Fruit fly (Drosophila melanogaster): ENCODE measurements around the gene wrm1.
A peak's percentile ranks its signal among the peaks of the same experiment; 100 is the strongest.

The wrm1 gene

DNA sequence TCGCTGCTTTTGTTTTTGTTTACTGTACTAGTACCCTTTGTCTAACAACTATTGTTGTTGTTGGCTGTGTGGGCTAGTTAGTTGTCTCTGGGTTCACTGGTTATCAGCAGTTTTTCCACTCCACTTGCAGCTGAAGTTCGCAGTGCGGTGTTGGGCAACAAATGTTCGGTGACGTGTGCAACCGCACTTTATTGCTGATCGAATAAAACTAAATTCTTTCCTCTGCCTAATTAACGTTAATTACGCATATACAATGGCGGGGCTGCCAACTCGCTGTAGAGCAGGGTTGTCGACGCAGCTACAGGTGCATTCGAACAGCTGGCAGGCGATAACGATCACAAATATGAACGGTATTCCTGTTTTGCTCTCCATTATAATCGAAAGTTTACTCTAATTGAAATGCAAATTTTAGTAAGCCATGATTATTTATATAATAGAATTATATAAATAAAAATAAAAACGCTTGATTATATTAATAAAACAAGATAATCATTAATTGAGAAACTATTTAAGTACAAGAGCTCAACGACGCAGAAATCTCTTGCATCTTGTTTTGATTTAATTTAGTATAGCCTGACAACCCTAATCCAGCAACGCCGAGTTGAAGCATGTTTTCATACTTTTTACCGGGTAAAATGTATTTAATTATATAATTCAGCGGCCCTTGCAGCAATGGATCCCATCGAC is 6.3 kb downstream of the wrm1 start, which contains the start of the genes mrva, CG42307 and mus312 (continued):
- peak; percentile 68 for TF ChIP-seq CG16815 (GFP tag; optimal IDR thresholded peaks at IDR 0.05)
- no peak for TF ChIP-seq corto (GFP tag; optimal IDR thresholded peaks at IDR 0.05)
- TF ChIP-seq unc-4 (GFP tag; IDR thresholded peaks at IDR 0.05; ENCODE audit: partially characterized antibody): peak; percentile 46
- no peak for TF ChIP-seq crol (GFP tag; IDR thresholded peaks at IDR 0.05)
- TF ChIP-seq dpn (GFP tag; optimal IDR thresholded peaks at IDR 0.05): peak; percentile 24 to 87
- peak; percentile 33 for TF ChIP-seq ems (GFP tag; optimal IDR thresholded peaks at IDR 0.05)
- no peak for TF ChIP-seq ham (GFP tag; IDR thresholded peaks at IDR 0.05)
- peak; percentile 52 for TF ChIP-seq CG13287 (GFP tag; IDR thresholded peaks at IDR 0.05; ENCODE audit: partially characterized antibody)
- peak; percentile 54 for TF ChIP-seq schlank (tag; optimal IDR thresholded peaks at IDR 0.05)
- peak; percentile 91 for TF ChIP-seq Nf-YC (tag; optimal IDR thresholded peaks at IDR 0.05)
- TF ChIP-seq CG16863 (GFP tag; optimal IDR thresholded peaks at IDR 0.05): no peak
- peak; percentile 96 for TF ChIP-seq row (GFP tag; IDR thresholded peaks at IDR 0.05)
- peak; percentile 74 for TF ChIP-seq HLH3B (GFP tag; IDR thresholded peaks at IDR 0.05)
- peak; percentile 60; the same call in 1 of the 2 replicates for TF ChIP-seq ara (GFP tag; IDR thresholded peaks at IDR 0.05)
- TF ChIP-seq lmd (GFP tag; IDR thresholded peaks at IDR 0.05): peak; percentile 82
- peak; percentile 93 for TF ChIP-seq sug (tag; optimal IDR thresholded peaks at IDR 0.05)
- TF ChIP-seq toy (GFP tag; IDR thresholded peaks at IDR 0.05): peak; percentile 59; the same call in 1 of the 2 replicates
- TF ChIP-seq CG9876 (GFP tag; optimal IDR thresholded peaks at IDR 0.05): peak; percentile 5
- TF ChIP-seq gsb (GFP tag; IDR thresholded peaks at IDR 0.05): 0 out of 2 replicates have a peak, but pooled peaks have one; percentile 12
- TF ChIP-seq dmrt99B (tag; optimal IDR thresholded peaks at IDR 0.05): no peak
- TF ChIP-seq CG10959 (GFP tag; IDR thresholded peaks at IDR 0.05): peak; percentile 54
- no peak for TF ChIP-seq Sox100B (GFP tag; optimal IDR thresholded peaks at IDR 0.05)
- no peak for TF ChIP-seq CG6254 (GFP tag; optimal IDR thresholded peaks at IDR 0.05)
- peak; percentile 74 for TF ChIP-seq CG13123 (GFP tag; optimal IDR thresholded peaks at IDR 0.05)
- peak in 1 of 2 experiments; percentile 17 for TF ChIP-seq tll (GFP tag; optimal IDR thresholded peaks at IDR 0.05)
- peak; percentile 68 for TF ChIP-seq E2f2 (GFP tag; IDR thresholded peaks at IDR 0.05)
- peak; percentile 78 for TF ChIP-seq lilli (GFP tag; optimal IDR thresholded peaks at IDR 0.05)
- no peak; the same call in 2 of the 3 replicates for TF ChIP-seq jigr1 (GFP tag; IDR thresholded peaks at IDR 0.05)
- TF ChIP-seq CG8924 (tag; optimal IDR thresholded peaks at IDR 0.05): peak; percentile 96
- TF ChIP-seq lbe (GFP tag; optimal IDR thresholded peaks at IDR 0.05): peak; percentile 68
- TF ChIP-seq cato (GFP tag; optimal IDR thresholded peaks at IDR 0.05; ENCODE audit: borderline replicate concordance): peak; percentile 59
- TF ChIP-seq Opbp (GFP tag; IDR thresholded peaks at IDR 0.05; ENCODE audit: partially characterized antibody): peak; percentile 38; the same call in 1 of the 3 replicates
- 0 out of 3 replicates have a peak, but pooled peaks have one; percentile 66 for TF ChIP-seq C15 (GFP tag; IDR thresholded peaks at IDR 0.05)
- peak; percentile 93 for TF ChIP-seq gcm (GFP tag; optimal IDR thresholded peaks at IDR 0.05)
- peak; percentile 63 for TF ChIP-seq wdn (GFP tag; IDR thresholded peaks at IDR 0.05)
- TF ChIP-seq CG1529 (GFP tag; optimal IDR thresholded peaks at IDR 0.05): no peak
- TF ChIP-seq CG17186 (GFP tag; optimal IDR thresholded peaks at IDR 0.05): peak; percentile 23
- peak; percentile 91 for TF ChIP-seq MTF-1 (GFP tag; optimal IDR thresholded peaks at IDR 0.05; ENCODE audit: borderline replicate concordance)
- 0 out of 2 replicates have a peak, but pooled peaks have one; percentile 29 for TF ChIP-seq CG42726 (GFP tag; IDR thresholded peaks at IDR 0.05; ENCODE audit: partially characterized antibody)
- peak; percentile 50; the same call in 1 of the 2 replicates for TF ChIP-seq amos (GFP tag; IDR thresholded peaks at IDR 0.05; ENCODE audit: partially characterized antibody)
- peak; percentile 46 for TF ChIP-seq rib (GFP tag; IDR thresholded peaks at IDR 0.05)
- no peak for TF ChIP-seq CG4707 (GFP tag; optimal IDR thresholded peaks at IDR 0.05)
- no peak for TF ChIP-seq CG4282 (GFP tag; optimal IDR thresholded peaks at IDR 0.05)
- peak; percentile 97 for TF ChIP-seq zen (tag; optimal IDR thresholded peaks at IDR 0.05)
- peak; percentile 85 for TF ChIP-seq zfh1 (GFP tag; IDR thresholded peaks at IDR 0.05)
- no peak for TF ChIP-seq Tbp (GFP tag; optimal IDR thresholded peaks at IDR 0.05)
- TF ChIP-seq Lim3 (GFP tag; IDR thresholded peaks at IDR 0.05): 0 out of 2 replicates have a peak, but pooled peaks have one; percentile 28
- TF ChIP-seq lola (GFP tag; optimal IDR thresholded peaks at IDR 0.05): peak in 1 of 3 experiments; percentile 92

All from whole organism, embryonic.